Fruit fly (Drosophila melanogaster) whole organism, wandering third instar larva: ENCODE measurements around the gene Cpr64Ad.

Source experiments
- Dfd ChIP-seq: fragments of >200 bp; optimal IDR thresholded peaks from 2 replicates; lab custom pipeline; 2017; ENCODE audit warnings: missing biosample characterization, missing genetic modification characterization
- GATAd ChIP-seq: sonication (Bioruptor generic); optimal IDR thresholded peaks from 2 replicates; lab custom pipeline; 2016; ENCODE audit warnings: missing biosample characterization, missing genetic modification characterization
- Hr78 ChIP-seq: fragments of >200 bp; optimal IDR thresholded peaks from 2 replicates; lab custom pipeline; 2017; ENCODE audit warnings: missing biosample characterization, missing genetic modification characterization
- OdsH ChIP-seq: fragments of 200-800 bp; sonication (Bioruptor generic); optimal IDR thresholded peaks from 2 replicates; lab custom pipeline; 2016; ENCODE audit warnings: missing biosample characterization, mild to moderate bottlenecking, missing genetic modification characterization
- Rel ChIP-seq, 2 experiments: fragments of 200-800 bp; sonication (Bioruptor generic) in 1 of 2; optimal IDR thresholded peaks; 2 replicates in 1 of 2; 3 replicates in 1 of 2; lab custom pipeline; 2016 to 2019; ENCODE audit warnings: mild to moderate bottlenecking in 2 of 2, missing biosample characterization in 2 of 2, missing genetic modification characterization in 2 of 2, moderate library complexity in 1 of 2
- Sp1 ChIP-seq: fragments of 200-800 bp; sonication (Bioruptor generic); optimal IDR thresholded peaks from 3 replicates; lab custom pipeline; 2019; ENCODE audit warnings: missing biosample characterization, mild to moderate bottlenecking, missing genetic modification characterization, moderate library complexity
- brk ChIP-seq: fragments of 200-800 bp; sonication (Bioruptor generic); optimal IDR thresholded peaks from 2 replicates; lab custom pipeline; 2016; ENCODE audit warnings: missing biosample characterization, mild to moderate bottlenecking, missing genetic modification characterization
- dmrt93B ChIP-seq: fragments of 200-800 bp; sonication (Bioruptor generic); optimal IDR thresholded peaks from 2 replicates; lab custom pipeline; 2018; ENCODE audit warnings: missing biosample characterization, mild to moderate bottlenecking, missing genetic modification characterization
- fru ChIP-seq: fragments of 200-800 bp; sonication (Bioruptor generic); optimal IDR thresholded peaks from 3 replicates; lab custom pipeline; 2016; ENCODE audit warnings: missing biosample characterization, mild to moderate bottlenecking, missing genetic modification characterization
- lola ChIP-seq: fragments of >200 bp; optimal IDR thresholded peaks from 2 replicates; lab custom pipeline; 2017; ENCODE audit warnings: missing biosample characterization, missing genetic modification characterization
- psq ChIP-seq: fragments of 200-800 bp; sonication (Bioruptor generic); optimal IDR thresholded peaks from 3 replicates; lab custom pipeline; 2017; ENCODE audit warnings: missing biosample characterization, mild to moderate bottlenecking, missing genetic modification characterization, moderate library complexity
- sv ChIP-seq: fragments of 200-800 bp; sonication (Bioruptor generic); optimal IDR thresholded peaks from 3 replicates; lab custom pipeline; 2016; ENCODE audit warnings: missing biosample characterization, missing genetic modification characterization
- usp ChIP-seq: fragments of >200 bp; optimal IDR thresholded peaks from 2 replicates; lab custom pipeline; 2017; ENCODE audit warnings: missing biosample characterization, missing genetic modification characterization

dm6 chr3L:4231401-4232014 is 16.3 kb downstream of the Cpr64Ad start:
- TF ChIP-seq fru (no peak), usp (GFP tag; lab: Kevin White, UChicago) (no peak), dmrt93B (no peak), psq (GFP tag; lab: Kevin White, UChicago) (no peak), sv (GFP tag; lab: Kevin White, UChicago) (no peak), Dfd (GFP tag; lab: Kevin White, UChicago) (no peak), Rel (GFP tag; optimal IDR thresholded peaks at IDR 0.05; lab: Kevin White, UChicago) (no peak), Rel (tag; optimal IDR thresholded peaks at IDR 0.05; lab: Kevin White, UChicago) (peak; percentile 68), Hr78 (GFP tag; lab: Kevin White, UChicago) (no peak), brk (GFP tag; lab: Kevin White, UChicago) (no peak), Sp1 (no peak), lola (GFP tag; lab: Kevin White, UChicago) (no peak), OdsH (GFP tag; lab: Kevin White, UChicago) (no peak), GATAd (GFP tag; lab: Kevin White, UChicago) (no peak)
